Fruit fly (Drosophila melanogaster): ENCODE results near the gene vilya.

DNA sequence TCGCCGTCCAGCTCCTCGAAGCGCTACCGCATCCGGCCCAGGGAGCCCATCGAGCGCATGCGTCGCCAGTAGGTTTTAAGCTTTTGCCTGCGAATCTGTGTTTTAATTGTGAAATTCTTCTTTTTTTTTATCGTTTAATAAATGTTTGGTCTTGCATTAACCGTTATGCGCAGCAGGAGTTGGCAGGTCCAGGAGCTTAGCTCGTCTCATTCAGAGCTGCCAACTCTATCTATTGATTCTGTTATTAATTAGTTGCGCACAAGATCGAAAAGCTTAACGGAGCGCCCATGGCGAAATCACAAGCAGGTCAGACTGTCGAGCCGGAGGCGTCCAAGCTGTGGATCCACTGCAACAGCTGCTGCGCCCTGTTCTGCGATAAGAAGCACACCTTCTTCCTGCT lies at the start of gene vilya:
- TF ChIP-seq insv (optimal IDR thresholded peaks at IDR 0.05) (no peak), h (optimal IDR thresholded peaks at IDR 0.05) (no peak), Sin3A (optimal IDR thresholded peaks at IDR 0.05) (no peak)
